Fruit fly (Drosophila melanogaster) whole organism, adult: ENCODE data around the gene TTLL4A.

Experiments used
- CG11617 ChIP-seq: fragments of 200-800 bp; sonication (Bioruptor generic); optimal IDR thresholded peaks from 2 replicates; lab custom pipeline; 2017; ENCODE audit warnings: mild to moderate bottlenecking, missing biosample characterization, missing genetic modification reagents, missing genetic modification characterization
- CG7045 ChIP-seq: fragments of 200-800 bp; sonication (Bioruptor generic); optimal IDR thresholded peaks from 2 replicates; lab custom pipeline; 2017; ENCODE audit warnings: missing biosample characterization, mild to moderate bottlenecking, missing genetic modification characterization
- Hr96 ChIP-seq: fragments of 200-800 bp; sonication (Bioruptor generic); optimal IDR thresholded peaks from 2 replicates; lab custom pipeline; 2016; ENCODE audit warnings: missing biosample characterization, missing genetic modification characterization
- cic ChIP-seq: fragments of 200-800 bp; sonication (Bioruptor generic); optimal IDR thresholded peaks from 2 replicates; lab custom pipeline; 2017; ENCODE audit warnings: missing biosample characterization, mild to moderate bottlenecking, missing genetic modification characterization, moderate library complexity
- kay ChIP-seq: fragments of 200-800 bp; sonication (Bioruptor generic); peaks from one replicate; lab custom pipeline; 2016; ENCODE audit warnings: missing biosample characterization, missing genetic modification characterization, borderline replicate concordance
- pad ChIP-seq: fragments of 200-800 bp; sonication (Bioruptor generic); optimal IDR thresholded peaks from 3 replicates; lab custom pipeline; 2017; ENCODE audit warnings: missing biosample characterization, missing genetic modification characterization, mild to moderate bottlenecking, moderate library complexity, missing genetic modification reagents
- tj ChIP-seq: fragments of 200-800 bp; sonication (Bioruptor generic); optimal IDR thresholded peaks from 3 replicates; lab custom pipeline; 2017; ENCODE audit warnings: missing biosample characterization, mild to moderate bottlenecking, missing genetic modification characterization, moderate library complexity

dm6 chr2L:11027825-11028496 is 38.8 kb downstream of the TTLL4A start:
- TF ChIP-seq kay = no peak
- TF ChIP-seq tj (GFP tag; lab: Kevin White, UChicago) = no peak
- no peak for TF ChIP-seq Hr96 (GFP tag; lab: Kevin White, UChicago)
- TF ChIP-seq pad (GFP tag; lab: Kevin White, UChicago) = no peak
- TF ChIP-seq CG11617 (GFP tag; lab: Kevin White, UChicago) = no peak
- no peak for TF ChIP-seq CG7045 (GFP tag; lab: Kevin White, UChicago)
- TF ChIP-seq cic (GFP tag; lab: Kevin White, UChicago) = no peak
